Fruit fly (Drosophila melanogaster) whole organism: ENCODE results near the gene CG12506.

ENCODE experiments used
- CG8478 ChIP-seq: fragments of >200 bp; optimal IDR thresholded peaks from 2 replicates; lab custom pipeline; 2018; ENCODE audit warnings: inconsistent platforms
- Dll ChIP-seq: fragments of >200 bp; optimal IDR thresholded peaks from 2 replicates; lab custom pipeline; 2017
- EcR ChIP-seq, 2 experiments: fragments of >200 bp; optimal IDR thresholded peaks; 2 replicates each; lab custom pipeline; 2017; ENCODE audit warnings: missing biosample characterization in 2 of 2, missing genetic modification characterization in 2 of 2, missing genetic modification reagents in 2 of 2
- pan ChIP-seq: fragments of >200 bp; optimal IDR thresholded peaks from 2 replicates; lab custom pipeline; 2017
- psq ChIP-seq: fragments of >200 bp; optimal IDR thresholded peaks from 2 replicates; lab custom pipeline; 2017
- usp ChIP-seq: fragments of >200 bp; optimal IDR thresholded peaks from 2 replicates; lab custom pipeline; 2017; ENCODE audit warnings: missing biosample characterization, missing genetic modification characterization, mixed read lengths

Gene CG12506

dm6 chr2L:773247-773646 lies at the start of gene CG12506:
CG12506 (plus strand) TSS chr2L:773547.
- TF ChIP-seq pan (lab: Kevin White, UChicago) (no peak), Dll (lab: Kevin White, UChicago) (no peak), usp (GFP tag; lab: Kevin White, UChicago) (no peak), psq (lab: Kevin White, UChicago) (no peak), EcR (GFP tag; optimal IDR thresholded peaks at IDR 0.05; lab: Kevin White, UChicago) (no peak), CG8478 (lab: Kevin White, UChicago) (no peak)

- TF ChIP-seq Dll (lab: Kevin White, UChicago), result no peak
- peak in 1 of 2 experiments; percentile 11 for TF ChIP-seq EcR (GFP tag; optimal IDR thresholded peaks at IDR 0.05; lab: Kevin White, UChicago)
- no peak for TF ChIP-seq CG8478 (lab: Kevin White, UChicago)
These were observed 49.4 kb upstream of the CG12506 start for dm6 chr2L:723799-724531.

dm6 chr2L:724746-725145 lies 48.6 kb upstream of the CG12506 start:
- TF ChIP-seq pan (lab: Kevin White, UChicago), result no peak
- no peak for TF ChIP-seq psq (lab: Kevin White, UChicago)
- no peak for TF ChIP-seq EcR (GFP tag; optimal IDR thresholded peaks at IDR 0.05; lab: Kevin White, UChicago)
- no peak for TF ChIP-seq CG8478 (lab: Kevin White, UChicago)

- TF ChIP-seq EcR (GFP tag; optimal IDR thresholded peaks at IDR 0.05; lab: Kevin White, UChicago), result no peak
- no peak for TF ChIP-seq CG8478 (lab: Kevin White, UChicago)
- TF ChIP-seq Dll (lab: Kevin White, UChicago), result no peak
- no peak for TF ChIP-seq usp (GFP tag; lab: Kevin White, UChicago)
- TF ChIP-seq psq (lab: Kevin White, UChicago), result no peak
- no peak for TF ChIP-seq pan (lab: Kevin White, UChicago)
These were observed 45.3 kb upstream of the CG12506 start, which contains the start of gene Hsp60B for dm6 chr2L:728062-728461. Hsp60B (plus strand) TSS chr2L:728362.

- TF ChIP-seq usp (GFP tag; lab: Kevin White, UChicago) (no peak), pan (lab: Kevin White, UChicago) (no peak), CG8478 (lab: Kevin White, UChicago) (no peak), psq (lab: Kevin White, UChicago) (no peak), Dll (lab: Kevin White, UChicago) (no peak), EcR (GFP tag; optimal IDR thresholded peaks at IDR 0.05; lab: Kevin White, UChicago) (no peak)
These were observed 41.2 kb upstream of the CG12506 start for dm6 chr2L:732105-732504.

dm6 chr2L:734120-734519 lies 39.2 kb upstream of the CG12506 start:
- TF ChIP-seq EcR (GFP tag; optimal IDR thresholded peaks at IDR 0.05; lab: Kevin White, UChicago) (no peak), psq (lab: Kevin White, UChicago) (no peak)

- no peak for TF ChIP-seq EcR (GFP tag; optimal IDR thresholded peaks at IDR 0.05; lab: Kevin White, UChicago)
- no peak for TF ChIP-seq psq (lab: Kevin White, UChicago)
- no peak for TF ChIP-seq CG8478 (lab: Kevin White, UChicago)
- no peak for TF ChIP-seq usp (GFP tag; lab: Kevin White, UChicago)
- no peak for TF ChIP-seq pan (lab: Kevin White, UChicago)
- TF ChIP-seq Dll (lab: Kevin White, UChicago), result no peak
These were observed 37.6 kb upstream of the CG12506 start for dm6 chr2L:735772-736171.

- TF ChIP-seq EcR (GFP tag; optimal IDR thresholded peaks at IDR 0.05; lab: Kevin White, UChicago), result no peak
- no peak for TF ChIP-seq Dll (lab: Kevin White, UChicago)
- no peak for TF ChIP-seq pan (lab: Kevin White, UChicago)
- TF ChIP-seq psq (lab: Kevin White, UChicago), result no peak
- TF ChIP-seq usp (GFP tag; lab: Kevin White, UChicago), result no peak
- TF ChIP-seq CG8478 (lab: Kevin White, UChicago), result no peak
These were observed 33.3 kb upstream of the CG12506 start for dm6 chr2L:740031-740430.

- no peak for TF ChIP-seq psq (lab: Kevin White, UChicago)
- no peak for TF ChIP-seq CG8478 (lab: Kevin White, UChicago)
- no peak for TF ChIP-seq usp (GFP tag; lab: Kevin White, UChicago)
- no peak for TF ChIP-seq pan (lab: Kevin White, UChicago)
- TF ChIP-seq Dll (lab: Kevin White, UChicago), result no peak
- no peak for TF ChIP-seq EcR (GFP tag; optimal IDR thresholded peaks at IDR 0.05; lab: Kevin White, UChicago)
These were observed 29.1 kb upstream of the CG12506 start, which contains the start of gene Eaat2 for dm6 chr2L:744295-744694. Eaat2 (minus strand) TSS chr2L:744395.

- TF ChIP-seq Dll (lab: Kevin White, UChicago) (no peak), EcR (GFP tag; optimal IDR thresholded peaks at IDR 0.05; lab: Kevin White, UChicago) (no peak), psq (lab: Kevin White, UChicago) (no peak), pan (lab: Kevin White, UChicago) (no peak), CG8478 (lab: Kevin White, UChicago) (no peak), usp (GFP tag; lab: Kevin White, UChicago) (no peak)
These were observed 27.6 kb upstream of the CG12506 start for dm6 chr2L:745785-746184.

dm6 chr2L:749645-750044 lies 23.7 kb upstream of the CG12506 start, which contains the start of gene GABA-B-R3:
GABA-B-R3 (plus strand) TSS chr2L:749945.
- TF ChIP-seq Dll (lab: Kevin White, UChicago) (no peak), pan (lab: Kevin White, UChicago) (no peak), psq (lab: Kevin White, UChicago) (no peak), EcR (GFP tag; optimal IDR thresholded peaks at IDR 0.05; lab: Kevin White, UChicago) (no peak), CG8478 (lab: Kevin White, UChicago) (no peak), usp (GFP tag; lab: Kevin White, UChicago) (no peak)
